Worm (Caenorhabditis elegans) whole organism, late embryonic: ENCODE measurements around the gene lev-9.

Experiments used
- C08G9.2 ChIP-seq: sonication (generic microtip); optimal IDR thresholded peaks from 2 replicates; lab custom pipeline; 2016; ENCODE audit warnings: mild to moderate bottlenecking, missing genetic modification characterization, moderate library complexity, missing compliant biosample characterization
- C38D4.7 ChIP-seq: fragments of 200-800 bp; sonication (Bioruptor generic); optimal IDR thresholded peaks from 2 replicates; lab custom pipeline; 2018; ENCODE audit warnings: mild to moderate bottlenecking, missing genetic modification characterization, moderate library complexity, missing compliant biosample characterization
- F13H6.1 ChIP-seq: sonication (generic microtip); optimal IDR thresholded peaks from 2 replicates; lab custom pipeline; 2016; ENCODE audit warnings: missing genetic modification characterization, missing compliant biosample characterization
- T23F11.4 ChIP-seq: fragments of 200-800 bp; sonication (Bioruptor generic); optimal IDR thresholded peaks from 2 replicates; lab custom pipeline; 2018; ENCODE audit warnings: mild to moderate bottlenecking, missing genetic modification characterization, missing compliant biosample characterization
- Y22D7AL.16 ChIP-seq: sonication (generic microtip); optimal IDR thresholded peaks from 2 replicates; lab custom pipeline; 2016; ENCODE audit warnings: missing genetic modification characterization, missing compliant biosample characterization
- ahr-1 ChIP-seq: sonication (generic microtip); optimal IDR thresholded peaks from 2 replicates; lab custom pipeline; 2016; ENCODE audit warnings: missing genetic modification characterization, missing compliant biosample characterization
- ama-1 ChIP-seq: fragments of 150-350 bp; optimal IDR thresholded peaks from 2 replicates; lab custom pipeline; 2014
- ceh-14 ChIP-seq: sonication (generic microtip); optimal IDR thresholded peaks from 2 replicates; lab custom pipeline; 2016; ENCODE audit warnings: missing genotype, missing genetic modification characterization, missing compliant biosample characterization
- ceh-18 ChIP-seq: sonication (generic microtip); optimal IDR thresholded peaks from 2 replicates; lab custom pipeline; 2016; ENCODE audit warnings: missing genetic modification characterization, missing compliant biosample characterization
- ceh-19 ChIP-seq: fragments of 200-800 bp; sonication (Bioruptor generic); optimal IDR thresholded peaks from 2 replicates; lab custom pipeline; 2018; ENCODE audit warnings: mild to moderate bottlenecking, missing genetic modification characterization, missing compliant biosample characterization
- ceh-2 ChIP-seq: sonication (generic microtip); optimal IDR thresholded peaks from 2 replicates; lab custom pipeline; 2016; ENCODE audit warnings: missing genotype, missing genetic modification characterization, missing compliant biosample characterization
- ceh-31 ChIP-seq: sonication (generic microtip); optimal IDR thresholded peaks from 2 replicates; lab custom pipeline; 2016; ENCODE audit warnings: missing genetic modification characterization, missing compliant biosample characterization
- ceh-34 ChIP-seq: sonication (generic microtip); optimal IDR thresholded peaks from 2 replicates; lab custom pipeline; 2016; ENCODE audit warnings: mild to moderate bottlenecking, missing genetic modification characterization, missing compliant biosample characterization
- ceh-45 ChIP-seq: fragments of 200-800 bp; sonication (Bioruptor generic); IDR thresholded peaks from 2 replicates; pipeline ENCODE4 v1.3.6; 2022; ENCODE audit warnings: missing genetic modification reagents, missing genetic modification characterization, missing compliant biosample characterization
- ceh-48 ChIP-seq: sonication (generic microtip); optimal IDR thresholded peaks from 2 replicates; lab custom pipeline; 2016; ENCODE audit warnings: missing genetic modification characterization, inconsistent platforms, missing compliant biosample characterization
- ceh-9 ChIP-seq: sonication (generic microtip); optimal IDR thresholded peaks from 2 replicates; lab custom pipeline; 2016; ENCODE audit warnings: mild to moderate bottlenecking, missing genetic modification characterization, inconsistent platforms, missing compliant biosample characterization
- dmd-4 ChIP-seq: sonication (generic microtip); optimal IDR thresholded peaks from 2 replicates; lab custom pipeline; 2016; ENCODE audit warnings: borderline replicate concordance, missing genetic modification characterization, missing compliant biosample characterization
- dve-1 ChIP-seq: sonication (generic microtip); optimal IDR thresholded peaks from 2 replicates; lab custom pipeline; 2017; ENCODE audit warnings: antibody characterized with exemption, mild to moderate bottlenecking, missing genetic modification characterization, missing compliant biosample characterization
- ets-4 ChIP-seq: sonication (generic microtip); optimal IDR thresholded peaks from 2 replicates; lab custom pipeline; 2016; ENCODE audit warnings: missing genetic modification characterization, missing compliant biosample characterization
- eyg-1 ChIP-seq: sonication (generic microtip); optimal IDR thresholded peaks from 2 replicates; lab custom pipeline; 2016; ENCODE audit warnings: missing genotype, missing genetic modification characterization, missing compliant biosample characterization
- fax-1 ChIP-seq: sonication (generic microtip); optimal IDR thresholded peaks from 2 replicates; lab custom pipeline; 2016; ENCODE audit warnings: missing genotype, missing genetic modification characterization, missing compliant biosample characterization
- fkh-6 ChIP-seq: sonication (generic microtip); optimal IDR thresholded peaks from 2 replicates; lab custom pipeline; 2016; ENCODE audit warnings: missing genetic modification characterization, missing compliant biosample characterization
- gmeb-2 ChIP-seq: sonication (generic microtip); optimal IDR thresholded peaks from 2 replicates; lab custom pipeline; 2016; ENCODE audit warnings: missing genetic modification characterization, inconsistent platforms, missing compliant biosample characterization
- hlh-13 ChIP-seq: fragments of 200-800 bp; sonication (Bioruptor generic); optimal IDR thresholded peaks from 2 replicates; lab custom pipeline; 2018; ENCODE audit warnings: mild to moderate bottlenecking, missing genetic modification characterization, missing compliant biosample characterization
- hlh-8 ChIP-seq: sonication (generic microtip); optimal IDR thresholded peaks from 2 replicates; lab custom pipeline; 2016; ENCODE audit warnings: missing genotype, missing genetic modification characterization, missing compliant biosample characterization
- lim-6 ChIP-seq: sonication (generic microtip); optimal IDR thresholded peaks from 2 replicates; lab custom pipeline; 2016; ENCODE audit warnings: missing genetic modification characterization, missing compliant biosample characterization
- lin-11 ChIP-seq: fragments of 200-800 bp; sonication (Bioruptor generic); optimal IDR thresholded peaks from 2 replicates; lab custom pipeline; 2018; ENCODE audit warnings: mild to moderate bottlenecking, missing genetic modification characterization, missing compliant biosample characterization
- madf-2 ChIP-seq: sonication (generic microtip); optimal IDR thresholded peaks from 2 replicates; lab custom pipeline; 2017; ENCODE audit warnings: missing genetic modification characterization, missing compliant biosample characterization
- mec-3 ChIP-seq: sonication (generic microtip); optimal IDR thresholded peaks from 2 replicates; lab custom pipeline; 2016; ENCODE audit warnings: borderline replicate concordance, missing genetic modification characterization, missing compliant biosample characterization
- nfya-1 ChIP-seq: sonication (generic microtip); optimal IDR thresholded peaks from 2 replicates; lab custom pipeline; 2017; ENCODE audit warnings: missing genetic modification characterization, mild to moderate bottlenecking, missing compliant biosample characterization, antibody characterized with exemption, moderate library complexity
- nhr-11 ChIP-seq: fragments of 150-350 bp; optimal IDR thresholded peaks from 2 replicates; lab custom pipeline; 2014; ENCODE audit warnings: missing biosample characterization, missing genetic modification characterization
- nhr-232 ChIP-seq: sonication (generic microtip); optimal IDR thresholded peaks from 2 replicates; lab custom pipeline; 2016; ENCODE audit warnings: missing genetic modification characterization, missing compliant biosample characterization
- odd-2 ChIP-seq: sonication (generic microtip); optimal IDR thresholded peaks from 2 replicates; lab custom pipeline; 2017; ENCODE audit warnings: antibody characterized with exemption, mild to moderate bottlenecking, missing genetic modification characterization, missing compliant biosample characterization
- pag-3 ChIP-seq: sonication (generic microtip); optimal IDR thresholded peaks from 2 replicates; lab custom pipeline; 2016; ENCODE audit warnings: missing compliant biosample characterization, missing genetic modification characterization, borderline replicate concordance
- pros-1 ChIP-seq: fragments of 150-350 bp; optimal IDR thresholded peaks from 2 replicates; lab custom pipeline; 2014; ENCODE audit warnings: missing biosample characterization, missing genetic modification reagents, missing genetic modification characterization
- ref-2 ChIP-seq: sonication (generic microtip); optimal IDR thresholded peaks from 2 replicates; lab custom pipeline; 2016; ENCODE audit warnings: missing genetic modification characterization, missing compliant biosample characterization
- rnt-1 ChIP-seq: sonication (generic microtip); optimal IDR thresholded peaks from 2 replicates; lab custom pipeline; 2016; ENCODE audit warnings: missing genetic modification characterization, missing compliant biosample characterization
- syd-9 ChIP-seq: sonication (generic microtip); optimal IDR thresholded peaks from 2 replicates; lab custom pipeline; 2016; ENCODE audit warnings: mild to moderate bottlenecking, missing genetic modification characterization, moderate library complexity, missing compliant biosample characterization
- tbx-7 ChIP-seq: sonication (generic microtip); optimal IDR thresholded peaks from 2 replicates; lab custom pipeline; 2016; ENCODE audit warnings: missing genotype, missing genetic modification characterization, missing compliant biosample characterization
- unc-42 ChIP-seq: sonication (generic microtip); optimal IDR thresholded peaks from 2 replicates; lab custom pipeline; 2016; ENCODE audit warnings: missing genotype, missing genetic modification characterization, missing compliant biosample characterization
- unc-55 ChIP-seq: sonication (generic microtip); optimal IDR thresholded peaks from 2 replicates; lab custom pipeline; 2017; ENCODE audit warnings: missing biosample characterization, missing genetic modification reagents, missing genetic modification characterization
- unc-86 ChIP-seq: sonication (generic microtip); optimal IDR thresholded peaks from 2 replicates; lab custom pipeline; 2016; ENCODE audit warnings: missing genetic modification characterization, missing compliant biosample characterization

The lev-9 gene

DNA sequence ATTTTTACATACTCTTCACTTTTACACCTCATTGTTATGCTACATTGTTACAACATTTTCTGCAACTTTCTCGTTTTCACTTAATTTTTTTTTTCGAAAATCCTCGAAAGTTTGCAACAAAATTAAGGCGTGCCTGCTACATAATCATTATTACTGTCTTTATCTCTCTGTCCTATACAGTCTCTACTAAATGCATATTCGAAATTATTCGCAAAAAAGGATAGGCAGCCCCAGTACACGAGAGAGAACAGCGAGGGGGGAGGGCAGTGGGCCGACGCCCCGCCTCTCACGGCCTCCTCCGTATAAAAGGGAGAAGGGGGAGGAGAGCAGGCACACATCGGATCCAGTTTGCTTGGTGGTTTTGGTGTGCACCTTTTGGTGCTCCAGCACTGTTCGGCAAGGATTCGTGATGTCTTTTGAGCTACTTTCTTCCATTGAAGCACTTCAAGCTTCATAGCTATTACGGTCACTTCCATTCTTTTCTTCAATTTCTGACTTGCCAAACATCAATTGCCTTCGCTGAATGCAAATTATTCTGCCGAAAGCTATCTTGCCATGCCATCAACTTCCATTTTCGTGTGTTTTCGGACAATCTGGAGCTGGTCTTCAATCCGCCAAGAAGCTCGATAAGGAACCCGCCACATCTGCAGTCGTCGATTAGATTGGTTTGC is 39.5 kb downstream of the lev-9 start:
- no peak for TF ChIP-seq unc-86 (tag; lab: Kevin White, UChicago)
- TF ChIP-seq nfya-1 (tag; lab: Kevin White, UChicago) = peak; percentile 21
- no peak for TF ChIP-seq eyg-1 (tag; lab: Kevin White, UChicago)
- no peak for TF ChIP-seq dmd-4 (tag; lab: Kevin White, UChicago)
- TF ChIP-seq pag-3 (tag; lab: Kevin White, UChicago) = no peak
- peak; percentile 9 for TF ChIP-seq ceh-34 (tag; lab: Kevin White, UChicago)
- TF ChIP-seq F13H6.1 = peak; percentile 10
- TF ChIP-seq syd-9 (tag; lab: Kevin White, UChicago) = no peak
- peak; percentile 37 for TF ChIP-seq gmeb-2 (tag; lab: Kevin White, UChicago)
- TF ChIP-seq ceh-19 = no peak
- TF ChIP-seq ahr-1 (tag; lab: Kevin White, UChicago) = no peak
- no peak for TF ChIP-seq ets-4 (tag; lab: Kevin White, UChicago)
- TF ChIP-seq ref-2 = peak; percentile 53
- TF ChIP-seq rnt-1 (tag; lab: Kevin White, UChicago) = peak; percentile 48
- TF ChIP-seq pros-1 (tag; lab: Kevin White, UChicago) = peak; percentile 59
- peak; percentile 83 for TF ChIP-seq ama-1
- TF ChIP-seq lin-11 = no peak
- TF ChIP-seq Y22D7AL.16 (tag; lab: Kevin White, UChicago) = no peak
- peak; percentile 54 for TF ChIP-seq ceh-31
- TF ChIP-seq ceh-48 (tag; lab: Kevin White, UChicago) = no peak
- TF ChIP-seq C08G9.2 (tag; lab: Kevin White, UChicago) = no peak
- no peak for TF ChIP-seq ceh-9 (tag; lab: Kevin White, UChicago)
- TF ChIP-seq hlh-13 (GFP tag; lab: Kevin White, UChicago) = peak; percentile 15
- no peak for TF ChIP-seq hlh-8 (tag; lab: Kevin White, UChicago)
- no peak for TF ChIP-seq odd-2 (tag; lab: Kevin White, UChicago)
- no peak for TF ChIP-seq fax-1 (tag; lab: Kevin White, UChicago)
- peak; percentile 32 for TF ChIP-seq fkh-6 (tag; lab: Kevin White, UChicago)
- no peak for TF ChIP-seq nhr-232 (tag; lab: Kevin White, UChicago)
- no peak for TF ChIP-seq lim-6 (tag; lab: Kevin White, UChicago)
- TF ChIP-seq unc-42 = peak; percentile 33
- TF ChIP-seq ceh-14 (tag; lab: Kevin White, UChicago) = no peak
- TF ChIP-seq ceh-18 (tag; lab: Kevin White, UChicago) = peak; percentile 38
- no peak for TF ChIP-seq mec-3 (tag; lab: Kevin White, UChicago)
- TF ChIP-seq ceh-2 (tag; lab: Kevin White, UChicago) = peak; percentile 37
- TF ChIP-seq dve-1 (tag; lab: Kevin White, UChicago) = peak; percentile 16
- TF ChIP-seq, all 69 proteins: peak for 15

ce11 chrX:6251321-6251720 is 40.2 kb downstream of the lev-9 start:
- no peak for TF ChIP-seq C38D4.7
- TF ChIP-seq, all 69 proteins: peak for 0

DNA sequence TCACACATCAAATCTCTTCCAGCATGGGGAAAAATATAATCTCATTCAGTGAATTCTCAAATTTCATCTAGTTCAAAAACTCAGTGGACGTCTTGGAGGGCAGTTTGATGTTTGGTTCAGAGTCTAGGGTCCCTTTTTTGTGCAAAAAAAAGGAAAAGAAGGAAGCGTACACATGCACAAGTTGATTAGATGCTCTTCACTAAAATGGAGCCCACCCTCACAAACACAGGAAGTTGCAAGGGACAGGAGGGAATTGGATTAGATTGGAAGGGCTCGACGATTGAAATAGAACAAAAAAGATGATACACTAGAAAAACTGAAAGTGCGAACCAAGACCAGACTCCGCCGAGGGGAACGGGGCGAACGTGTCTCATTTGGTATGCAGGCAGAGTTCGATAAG is 40.7 kb downstream of the lev-9 start:
- TF ChIP-seq nhr-11 (tag; lab: Kevin White, UChicago) (no peak), madf-2 (tag; lab: Kevin White, UChicago) (no peak), tbx-7 (tag; lab: Kevin White, UChicago) (no peak), ceh-45 (GFP tag; lab: Robert Waterston, UW) (no peak), unc-42 (peak; percentile 97), ceh-31 (peak; percentile 19), T23F11.4 (GFP tag; lab: Kevin White, UChicago) (no peak), odd-2 (tag; lab: Kevin White, UChicago) (no peak), unc-55 (GFP tag; lab: Kevin White, UChicago) (no peak)
